Worm (Caenorhabditis elegans) whole organism, L3 larva: ENCODE data around the gene C26B9.5.

Experiments used
- ZK546.5 ChIP-seq: sonication (generic microtip); optimal IDR thresholded peaks from 2 replicates; lab custom pipeline; 2017; ENCODE audit warnings: missing biosample characterization, missing genetic modification characterization
- aly-2 ChIP-seq: fragments of 150-350 bp; optimal IDR thresholded peaks from 2 replicates; lab custom pipeline; 2014; ENCODE audit warnings: missing biosample characterization, missing genetic modification characterization
- unc-62 ChIP-seq: fragments of 150-350 bp; sonication (generic microtip); optimal IDR thresholded peaks from 4 replicates; lab custom pipeline; 2014; ENCODE audit warnings: missing biosample characterization, missing genetic modification reagents, missing genetic modification characterization

ce11 chrX:5348529-5349148 is 19.4 kb downstream of the C26B9.5 start, which contains the start of gene syx-3:
- TF ChIP-seq aly-2 (tag; lab: Kevin White, UChicago) (no peak), unc-62 (no peak), ZK546.5 (tag; lab: Kevin White, UChicago) (no peak)
